Fruit fly (Drosophila melanogaster) whole organism, embryonic: ENCODE results near the gene Phb1.
A peak's percentile ranks its signal among the peaks of the same experiment; 100 is the strongest.

ENCODE experiments used
- Adf1 ChIP-seq: fragments of 200-800 bp; sonication (Bioruptor generic); IDR thresholded peaks from 2 replicates; pipeline ENCODE4 v1.3.6; 2022; ENCODE audit warnings: missing biosample characterization, missing genetic modification characterization
- Antp ChIP-seq: fragments of 200-800 bp; sonication (Bioruptor generic); optimal IDR thresholded peaks from 3 replicates; lab custom pipeline; 2016; ENCODE audit warnings: missing biosample characterization, missing genetic modification characterization
- CG1024 ChIP-seq: fragments of 200-800 bp; sonication (Bioruptor generic); IDR thresholded peaks from 2 replicates; pipeline ENCODE4 v1.3.6; 2022; ENCODE audit warnings: missing biosample characterization, missing genetic modification characterization
- CG11695 ChIP-seq: fragments of 200-800 bp; sonication (Bioruptor generic); IDR thresholded peaks from 3 replicates; pipeline ENCODE4 v1.3.6; 2022; ENCODE audit warnings: missing biosample characterization, missing genetic modification characterization
- CG11696 ChIP-seq: fragments of 200-800 bp; sonication (Bioruptor generic); IDR thresholded peaks from 2 replicates; pipeline ENCODE4 v1.3.6; 2022; ENCODE audit warnings: missing biosample characterization, missing genetic modification characterization
- CG13894 ChIP-seq: fragments of 200-800 bp; sonication (Bioruptor generic); optimal IDR thresholded peaks from 3 replicates; lab custom pipeline; 2018; ENCODE audit warnings: missing biosample characterization, mild to moderate bottlenecking, missing genetic modification characterization, moderate library complexity
- CG14965 ChIP-seq: fragments of 200-800 bp; sonication (Bioruptor generic); optimal IDR thresholded peaks from 2 replicates; lab custom pipeline; 2016; ENCODE audit warnings: missing biosample characterization, missing genetic modification characterization, borderline replicate concordance
- CG15011 ChIP-seq: fragments of 200-800 bp; sonication (Bioruptor generic); optimal IDR thresholded peaks from 3 replicates; lab custom pipeline; 2018; ENCODE audit warnings: missing biosample characterization, mild to moderate bottlenecking, missing genetic modification characterization
- CG18011 ChIP-seq: fragments of 200-800 bp; sonication (Bioruptor generic); optimal IDR thresholded peaks from 2 replicates; lab custom pipeline; 2017; ENCODE audit warnings: missing biosample characterization, missing genetic modification characterization, mild to moderate bottlenecking, moderate library complexity, missing genotype
- CG2120 ChIP-seq: fragments of 200-800 bp; sonication (Bioruptor generic); optimal IDR thresholded peaks from 3 replicates; lab custom pipeline; 2016; ENCODE audit warnings: missing biosample characterization, missing genetic modification characterization
- CG34376 ChIP-seq: fragments of 200-800 bp; sonication (Bioruptor generic); optimal IDR thresholded peaks from 2 replicates; lab custom pipeline; 2018; ENCODE audit warnings: missing biosample characterization, mild to moderate bottlenecking, missing genetic modification characterization
- CG4360 ChIP-seq: fragments of 200-800 bp; sonication (Bioruptor generic); IDR thresholded peaks from 2 replicates; pipeline ENCODE4 v1.3.6; 2022; ENCODE audit warnings: missing biosample characterization, missing genetic modification characterization
- CG4854 ChIP-seq: fragments of 200-800 bp; sonication (Bioruptor generic); optimal IDR thresholded peaks from 2 replicates; lab custom pipeline; 2016; ENCODE audit warnings: missing biosample characterization, missing genetic modification characterization, inconsistent platforms
- CG6254 ChIP-seq: fragments of 200-800 bp; sonication (Bioruptor generic); optimal IDR thresholded peaks from 3 replicates; lab custom pipeline; 2017; ENCODE audit warnings: mild to moderate bottlenecking, missing biosample characterization, missing genetic modification reagents, missing genetic modification characterization
- CG7839 ChIP-seq: fragments of 200-800 bp; sonication (Bioruptor generic); optimal IDR thresholded peaks from 3 replicates; lab custom pipeline; 2018; ENCODE audit warnings: missing biosample characterization, mild to moderate bottlenecking, missing genetic modification characterization, moderate library complexity
- CG8281 ChIP-seq: fragments of 200-800 bp; sonication (Bioruptor generic); optimal IDR thresholded peaks from 2 replicates; lab custom pipeline; 2018; ENCODE audit warnings: missing biosample characterization, mild to moderate bottlenecking, missing genetic modification characterization, moderate library complexity
- CG9727 ChIP-seq: fragments of 200-800 bp; sonication (Bioruptor generic); optimal IDR thresholded peaks from 3 replicates; lab custom pipeline; 2017; ENCODE audit warnings: missing biosample characterization, mild to moderate bottlenecking, missing genetic modification characterization
- Lhr ChIP-seq: fragments of 200-800 bp; sonication (Bioruptor generic); optimal IDR thresholded peaks from 3 replicates; lab custom pipeline; 2017; ENCODE audit warnings: mild to moderate bottlenecking, missing biosample characterization, missing genetic modification reagents, missing genetic modification characterization
- Lim3 ChIP-seq: fragments of 200-800 bp; sonication (Bioruptor generic); IDR thresholded peaks from 2 replicates; pipeline ENCODE4 v1.3.6; 2022; ENCODE audit warnings: missing biosample characterization, missing genetic modification characterization
- Mes4 ChIP-seq: fragments of 200-800 bp; sonication (Bioruptor generic); optimal IDR thresholded peaks from 2 replicates; lab custom pipeline; 2016; ENCODE audit warnings: missing biosample characterization, missing genetic modification characterization
- Nf-YC ChIP-seq: fragments of 200-800 bp; optimal IDR thresholded peaks from 3 replicates; lab custom pipeline; 2019; ENCODE audit warnings: missing biosample characterization, mild to moderate bottlenecking, missing genetic modification characterization, moderate library complexity
- Tbp ChIP-seq: fragments of >200 bp; optimal IDR thresholded peaks from 2 replicates; lab custom pipeline; 2018; ENCODE audit warnings: missing biosample characterization, missing genetic modification characterization
- ato ChIP-seq: fragments of 200-800 bp; sonication (Bioruptor generic); IDR thresholded peaks from 2 replicates; pipeline ENCODE4 v1.3.6; 2022; ENCODE audit warnings: missing biosample characterization, missing genetic modification characterization; ENCODE audit not compliant: partially characterized antibody
- ci ChIP-seq: fragments of 200-800 bp; sonication (Bioruptor generic); IDR thresholded peaks from 3 replicates; pipeline ENCODE4 v1.3.6; 2022; ENCODE audit warnings: missing biosample characterization, missing genetic modification characterization
- crol ChIP-seq: fragments of 200-800 bp; sonication (Bioruptor generic); IDR thresholded peaks from 2 replicates; pipeline ENCODE4 v1.3.6; 2022; ENCODE audit warnings: missing biosample characterization, missing genetic modification characterization
- eve ChIP-seq, 2 experiments: fragments of >200 bp; optimal IDR thresholded peaks; 2 replicates each; lab custom pipeline; 2017; ENCODE audit warnings: missing biosample characterization in 2 of 2, missing genetic modification characterization in 2 of 2
- fd102C ChIP-seq: fragments of 200-800 bp; sonication (Bioruptor generic); optimal IDR thresholded peaks from 2 replicates; lab custom pipeline; 2018; ENCODE audit warnings: missing biosample characterization, mild to moderate bottlenecking, missing genetic modification characterization, moderate library complexity
- fu2 ChIP-seq: fragments of 200-800 bp; sonication (Bioruptor generic); optimal IDR thresholded peaks from 2 replicates; lab custom pipeline; 2016; ENCODE audit warnings: missing biosample characterization, missing genetic modification characterization
- grn ChIP-seq: fragments of 200-800 bp; sonication (Bioruptor generic); optimal IDR thresholded peaks from 3 replicates; lab custom pipeline; 2017; ENCODE audit warnings: missing biosample characterization, missing genetic modification characterization
- gsb-n ChIP-seq: fragments of 200-800 bp; sonication (Bioruptor generic); optimal IDR thresholded peaks from 3 replicates; lab custom pipeline; 2018; ENCODE audit warnings: missing biosample characterization, mild to moderate bottlenecking, missing genetic modification characterization
- insv ChIP-seq, 2 experiments: fragments of 200-800 bp; sonication (Bioruptor generic); optimal IDR thresholded peaks; 3 replicates each; lab custom pipeline; 2016 to 2018; ENCODE audit warnings: missing biosample characterization in 2 of 2, missing genetic modification characterization in 2 of 2
- nerfin-1 ChIP-seq: fragments of 200-800 bp; sonication (Bioruptor generic); optimal IDR thresholded peaks from 3 replicates; lab custom pipeline; 2019; ENCODE audit warnings: missing biosample characterization, mild to moderate bottlenecking, missing genetic modification characterization, moderate library complexity
- oc ChIP-seq: fragments of 200-800 bp; sonication (Bioruptor generic); optimal IDR thresholded peaks from 2 replicates; lab custom pipeline; 2018; ENCODE audit warnings: missing biosample characterization, mild to moderate bottlenecking, missing genetic modification characterization, moderate library complexity
- odd ChIP-seq: fragments of 200-800 bp; sonication (Bioruptor generic); optimal IDR thresholded peaks from 2 replicates; lab custom pipeline; 2017; ENCODE audit warnings: missing biosample characterization, mild to moderate bottlenecking, missing genetic modification characterization
- pros ChIP-seq: fragments of 200-800 bp; sonication (Bioruptor generic); optimal IDR thresholded peaks from 3 replicates; lab custom pipeline; 2019; ENCODE audit warnings: missing biosample characterization, mild to moderate bottlenecking, missing genetic modification characterization, moderate library complexity
- tll ChIP-seq, 2 experiments: fragments of 200-800 bp in 1 of 2; fragments of >200 bp in 1 of 2; sonication (Bioruptor generic) in 1 of 2; optimal IDR thresholded peaks; 2 replicates each; lab custom pipeline; 2017 to 2019; ENCODE audit warnings: missing biosample characterization in 2 of 2, missing genetic modification characterization in 2 of 2, mild to moderate bottlenecking in 1 of 2, moderate library complexity in 1 of 2
- tx ChIP-seq: fragments of 200-800 bp; sonication (Bioruptor generic); optimal IDR thresholded peaks from 2 replicates; lab custom pipeline; 2016; ENCODE audit warnings: missing biosample characterization, missing genetic modification characterization

Phb1 gene

dm6 chr2L:19093868-19094267 is 29.8 kb downstream of the Phb1 start (continued):
- TF ChIP-seq Tbp (GFP tag; lab: Kevin White, UChicago) (no peak), CG18011 (no peak), Lim3 (GFP tag; lab: Robert Waterston, UW) (no peak; the same call in 1 of the 2 replicates), fd102C (GFP tag; lab: Kevin White, UChicago) (no peak), Antp (GFP tag; lab: Kevin White, UChicago) (no peak), CG2120 (GFP tag; lab: Kevin White, UChicago) (no peak), odd (GFP tag; lab: Kevin White, UChicago) (no peak), nerfin-1 (tag; lab: Kevin White, UChicago) (no peak), CG1024 (no peak), CG11695 (GFP tag; lab: Robert Waterston, UW) (no peak), ato (GFP tag; lab: Robert Waterston, UW) (no peak), Nf-YC (tag; lab: Kevin White, UChicago) (peak; percentile 74), CG34376 (GFP tag; lab: Kevin White, UChicago) (no peak), CG14965 (no peak), Lhr (GFP tag; lab: Kevin White, UChicago) (no peak), CG9727 (GFP tag; lab: Kevin White, UChicago) (no peak), CG11696 (GFP tag; lab: Robert Waterston, UW) (no peak), Adf1 (GFP tag; lab: Robert Waterston, UW) (no peak), CG6254 (GFP tag; lab: Kevin White, UChicago) (no peak), CG7839 (tag; lab: Kevin White, UChicago) (no peak), Mes4 (GFP tag; lab: Kevin White, UChicago) (no peak), ci (GFP tag; lab: Robert Waterston, UW) (no peak), grn (GFP tag; lab: Kevin White, UChicago) (no peak), CG15011 (no peak), CG13894 (tag; lab: Kevin White, UChicago) (peak; percentile 13)
- TF ChIP-seq, all 482 proteins: peak for 10

DNA sequence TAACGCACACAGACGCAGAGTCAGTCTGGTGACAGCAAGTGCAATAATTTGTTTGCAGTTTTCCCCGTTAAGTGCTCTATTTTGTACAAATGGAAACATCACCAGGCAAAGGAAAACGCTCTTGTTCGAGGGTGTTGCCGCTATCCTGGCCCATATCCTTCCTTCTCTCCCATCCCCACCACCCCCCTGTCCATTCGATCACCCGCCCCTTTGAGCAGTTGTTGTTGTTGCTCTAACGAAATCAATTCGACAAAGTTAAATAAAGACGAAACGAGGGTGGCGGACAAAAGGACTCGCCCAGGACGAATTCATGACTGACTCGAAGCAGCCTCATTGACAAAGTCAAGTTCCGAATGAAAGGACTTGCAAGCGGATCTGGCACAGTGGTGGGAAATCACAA is 34.3 kb downstream of the Phb1 start:
- TF ChIP-seq CG11695 (GFP tag; lab: Robert Waterston, UW), result no peak
- TF ChIP-seq CG4854 (GFP tag; lab: Kevin White, UChicago), result no peak
- peak; percentile 61 for TF ChIP-seq pros (GFP tag; lab: Kevin White, UChicago)
- no peak for TF ChIP-seq tx (GFP tag; lab: Kevin White, UChicago)
- no peak for TF ChIP-seq fu2 (GFP tag; lab: Kevin White, UChicago)
- TF ChIP-seq CG4360 (GFP tag; lab: Robert Waterston, UW), result peak; percentile 73
- TF ChIP-seq crol (GFP tag; lab: Robert Waterston, UW), result peak; percentile 68
- TF ChIP-seq gsb-n (tag; lab: Kevin White, UChicago), result peak; percentile 51
- no peak for TF ChIP-seq eve (GFP tag; optimal IDR thresholded peaks at IDR 0.05; lab: Kevin White, UChicago)
- TF ChIP-seq Lim3 (GFP tag; lab: Robert Waterston, UW), result no peak
- peak in 1 of 2 experiments; percentile 44 for TF ChIP-seq tll (GFP tag; optimal IDR thresholded peaks at IDR 0.05; lab: Kevin White, UChicago)

- peak; percentile 3 for TF ChIP-seq oc (tag; lab: Kevin White, UChicago)
- TF ChIP-seq CG8281 (tag; lab: Kevin White, UChicago), result peak; percentile 94
- no peak for TF ChIP-seq insv (GFP tag; optimal IDR thresholded peaks at IDR 0.05; lab: Kevin White, UChicago)
Measured at dm6 chr2L:19088895-19089294, 34.8 kb downstream of the Phb1 start.
